Worm (Caenorhabditis elegans) whole organism, early embryonic: Measurements from ENCODE around the gene C34D4.4.

Source experiments
- ama-1 ChIP-seq: fragments of 150-350 bp; optimal IDR thresholded peaks from 2 replicates; lab custom pipeline; 2014
- ceh-13 ChIP-seq: fragments of 200-800 bp; sonication (Bioruptor generic); optimal IDR thresholded peaks from 2 replicates; lab custom pipeline; 2018; ENCODE audit warnings: mild to moderate bottlenecking, missing genetic modification characterization, missing compliant biosample characterization
- ceh-36 ChIP-seq: sonication (generic microtip); optimal IDR thresholded peaks from 2 replicates; lab custom pipeline; 2016; ENCODE audit warnings: missing genetic modification characterization, inconsistent platforms, missing compliant biosample characterization
- flt-1 ChIP-seq: fragments of 200-800 bp; sonication (Bioruptor generic); IDR thresholded peaks from 2 replicates; pipeline ENCODE4 v1.3.6; 2022; ENCODE audit warnings: missing genetic modification characterization, missing compliant biosample characterization
- hmbx-1 ChIP-seq: sonication (generic microtip); optimal IDR thresholded peaks from 2 replicates; lab custom pipeline; 2016; ENCODE audit warnings: mild to moderate bottlenecking, missing genetic modification characterization, missing compliant biosample characterization
- pes-1 ChIP-seq: fragments of 200-800 bp; sonication (Bioruptor generic); IDR thresholded peaks from 2 replicates; pipeline ENCODE4 v1.3.6; 2022; ENCODE audit warnings: missing genetic modification reagents, missing genetic modification characterization, missing compliant biosample characterization

DNA sequence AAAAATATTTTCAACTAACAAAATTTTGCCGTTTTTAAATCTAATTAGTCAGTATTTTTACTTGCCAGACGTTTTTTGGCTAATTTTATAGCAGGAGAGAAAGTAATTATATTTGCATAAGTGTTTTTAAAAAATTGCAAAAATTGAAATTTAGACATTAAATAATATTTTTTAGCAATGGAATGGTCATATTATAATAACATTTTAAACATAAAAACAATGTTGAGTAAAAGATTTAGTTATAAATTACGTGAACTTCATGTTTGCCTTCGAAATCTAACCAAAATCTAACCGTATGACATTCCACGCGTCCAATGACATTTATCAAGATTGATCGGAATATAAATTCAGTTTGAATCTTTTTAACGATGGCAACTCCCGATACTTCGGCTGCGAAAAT lies 5.2 kb downstream of the C34D4.4 start, which contains the start of gene C34D4.2:
- TF ChIP-seq ceh-36 (tag; lab: Kevin White, UChicago): no peak
- no peak for TF ChIP-seq flt-1 (GFP tag; lab: Robert Waterston, UW)
- TF ChIP-seq ama-1 (lab: Kevin White, UChicago): no peak
- no peak for TF ChIP-seq hmbx-1 (tag; lab: Kevin White, UChicago)
- TF ChIP-seq pes-1: no peak
- TF ChIP-seq ceh-13 (GFP tag; lab: Kevin White, UChicago): no peak
